Worm (Caenorhabditis elegans) whole organism, L4 larva: ENCODE measurements around the gene K06A4.10.
A peak's percentile ranks its signal among the peaks of the same experiment; 100 is the strongest.

ENCODE experiments used
- F10B5.3 ChIP-seq: sonication (generic microtip); optimal IDR thresholded peaks from 2 replicates; lab custom pipeline; 2016; ENCODE audit warnings: mild to moderate bottlenecking, missing genetic modification characterization, missing compliant biosample characterization
- F49E8.2 ChIP-seq: sonication (generic microtip); optimal IDR thresholded peaks from 2 replicates; lab custom pipeline; 2016; ENCODE audit warnings: missing compliant biosample characterization, mild to moderate bottlenecking, missing genetic modification characterization, borderline replicate concordance
- Y5F2A.4 ChIP-seq: fragments of 200-800 bp; sonication (Bioruptor generic); optimal IDR thresholded peaks from 2 replicates; lab custom pipeline; 2018; ENCODE audit warnings: mild to moderate bottlenecking, missing genetic modification characterization, missing compliant biosample characterization
- ZK337.2 ChIP-seq: fragments of 200-800 bp; sonication (Bioruptor generic); IDR thresholded peaks from 2 replicates; pipeline ENCODE4 v1.3.6; 2022; ENCODE audit warnings: missing genetic modification reagents, missing genetic modification characterization, missing compliant biosample characterization
- ZK546.5 ChIP-seq, 2 experiments: sonication (generic microtip); optimal IDR thresholded peaks; 2 replicates each; lab custom pipeline; 2017; ENCODE audit warnings: missing biosample characterization in 2 of 2, missing genetic modification characterization in 2 of 2
- aha-1 ChIP-seq: fragments of 150-350 bp; peaks from one replicate; lab custom pipeline; 2014; ENCODE audit warnings: missing biosample characterization, missing genetic modification characterization
- ama-1 ChIP-seq: fragments of 150-350 bp; optimal IDR thresholded peaks from 2 replicates; lab custom pipeline; 2014; ENCODE audit warnings: inconsistent platforms, mixed read lengths
- arid-1 ChIP-seq: fragments of 200-800 bp; sonication (Bioruptor generic); conservative IDR thresholded peaks from 2 replicates; pipeline ENCODE4 v1.3.6; 2022; ENCODE audit warnings: missing genetic modification reagents, missing genetic modification characterization, missing compliant biosample characterization
- ctbp-1 ChIP-seq: fragments of 200-800 bp; sonication (Bioruptor generic); IDR thresholded peaks from 2 replicates; pipeline ENCODE4 v1.3.6; 2022; ENCODE audit warnings: missing genetic modification reagents, missing genetic modification characterization, missing compliant biosample characterization
- daf-12 ChIP-seq: fragments of 150-350 bp; optimal IDR thresholded peaks from 2 replicates; lab custom pipeline; 2014; ENCODE audit warnings: missing biosample characterization, missing genetic modification reagents, missing genetic modification characterization
- daf-19 ChIP-seq: fragments of 200-800 bp; sonication (Bioruptor generic); conservative IDR thresholded peaks from 2 replicates; pipeline ENCODE4 v1.3.6; 2022; ENCODE audit warnings: missing genetic modification characterization, missing compliant biosample characterization
- dmd-6 ChIP-seq: fragments of 200-800 bp; sonication (Bioruptor generic); IDR thresholded peaks from 2 replicates; pipeline ENCODE4 v1.3.6; 2022; ENCODE audit warnings: missing genetic modification reagents, missing genetic modification characterization, missing compliant biosample characterization
- dmd-9 ChIP-seq: fragments of 200-800 bp; sonication (Bioruptor generic); IDR thresholded peaks from 2 replicates; pipeline ENCODE4 v1.3.6; 2022; ENCODE audit warnings: missing genetic modification reagents, missing genetic modification characterization, missing compliant biosample characterization
- dpl-1 ChIP-seq: fragments of 150-350 bp; optimal IDR thresholded peaks from 2 replicates; lab custom pipeline; 2014; ENCODE audit warnings: missing biosample characterization, missing genetic modification reagents, missing genetic modification characterization
- dve-1 ChIP-seq: sonication (generic microtip); optimal IDR thresholded peaks from 2 replicates; lab custom pipeline; 2017; ENCODE audit warnings: antibody characterized with exemption, mild to moderate bottlenecking, missing genetic modification characterization, missing compliant biosample characterization; ENCODE audit not compliant: insufficient read depth
- hif-1 ChIP-seq, 2 experiments: sonication (generic microtip); optimal IDR thresholded peaks; 2 replicates each; lab custom pipeline; 2016 to 2017; ENCODE audit warnings: missing compliant biosample characterization in 2 of 2, missing genetic modification characterization in 2 of 2, missing genetic modification reagents in 2 of 2, missing genotype in 2 of 2, mild to moderate bottlenecking in 1 of 2
- hlh-11 ChIP-seq: fragments of 200-800 bp; sonication (Bioruptor generic); optimal IDR thresholded peaks from 2 replicates; lab custom pipeline; 2018; ENCODE audit warnings: mild to moderate bottlenecking, missing genetic modification characterization, missing compliant biosample characterization
- jun-1 ChIP-seq: fragments of 150-350 bp; optimal IDR thresholded peaks from 2 replicates; lab custom pipeline; 2014; ENCODE audit warnings: missing biosample characterization, missing genetic modification reagents, missing genetic modification characterization
- madf-9 ChIP-seq: fragments of 200-800 bp; sonication (Bioruptor generic); conservative IDR thresholded peaks from 2 replicates; pipeline ENCODE4 v1.3.6; 2022; ENCODE audit warnings: missing genetic modification reagents, missing genetic modification characterization, missing compliant biosample characterization
- mes-2 ChIP-seq: sonication (generic microtip); optimal IDR thresholded peaks from 2 replicates; lab custom pipeline; 2016; ENCODE audit warnings: missing genotype, mild to moderate bottlenecking, missing genetic modification characterization, missing compliant biosample characterization; ENCODE audit not compliant: poor library complexity, severe bottlenecking
- nhr-11 ChIP-seq: fragments of 150-350 bp; optimal IDR thresholded peaks from 2 replicates; lab custom pipeline; 2014; ENCODE audit warnings: missing biosample characterization, missing genetic modification characterization
- nhr-237 ChIP-seq: sonication (generic microtip); optimal IDR thresholded peaks from 2 replicates; lab custom pipeline; 2017; ENCODE audit warnings: missing biosample characterization, missing genetic modification characterization
- nhr-48 ChIP-seq: sonication (generic microtip); optimal IDR thresholded peaks from 2 replicates; lab custom pipeline; 2016; ENCODE audit warnings: mild to moderate bottlenecking, missing genetic modification characterization, missing compliant biosample characterization
- nhr-6 ChIP-seq: fragments of 150-350 bp; optimal IDR thresholded peaks from 2 replicates; lab custom pipeline; 2014; ENCODE audit warnings: missing biosample characterization, missing genetic modification characterization
- pha-4 ChIP-seq, 2 experiments: fragments of 150-350 bp in 1 of 2; fragments of 200-800 bp in 1 of 2; sonication (Bioruptor generic) in 1 of 2; IDR thresholded peaks in 1 of 2; optimal IDR thresholded peaks in 1 of 2; 2 replicates each; pipeline versions ENCODE4 v1.3.6 to Lab custom; 2014 to 2022; ENCODE audit warnings: missing genetic modification characterization in 2 of 2, missing genetic modification reagents in 2 of 2, missing biosample characterization in 1 of 2, missing compliant biosample characterization in 1 of 2
- sdz-12 ChIP-seq: fragments of 200-800 bp; sonication (Bioruptor generic); optimal IDR thresholded peaks from 2 replicates; lab custom pipeline; 2018; ENCODE audit warnings: mild to moderate bottlenecking, missing genetic modification characterization, missing compliant biosample characterization
- snpc-1.2 ChIP-seq: fragments of 200-800 bp; sonication (Bioruptor generic); IDR thresholded peaks from 2 replicates; pipeline ENCODE4 v1.3.6; 2022; ENCODE audit warnings: missing genetic modification reagents, missing genetic modification characterization, missing compliant biosample characterization
- spr-1 ChIP-seq: sonication (generic microtip); optimal IDR thresholded peaks from 2 replicates; lab custom pipeline; 2016; ENCODE audit warnings: mild to moderate bottlenecking, missing genetic modification characterization, missing compliant biosample characterization
- tag-97 ChIP-seq: fragments of 200-800 bp; sonication (Bioruptor generic); IDR thresholded peaks from 2 replicates; pipeline ENCODE4 v1.3.6; 2022; ENCODE audit warnings: missing genetic modification characterization, missing compliant biosample characterization
- tra-1 ChIP-seq: fragments of 200-800 bp; sonication (Bioruptor generic); IDR thresholded peaks from 2 replicates; pipeline ENCODE4 v1.3.6; 2022; ENCODE audit warnings: missing genetic modification reagents, missing genetic modification characterization, missing compliant biosample characterization
- unc-130 ChIP-seq: sonication (generic microtip); optimal IDR thresholded peaks from 2 replicates; lab custom pipeline; 2016; ENCODE audit warnings: missing genetic modification reagents, missing genetic modification characterization, missing compliant biosample characterization
- zip-2 ChIP-seq: fragments of 150-350 bp; optimal IDR thresholded peaks from 2 replicates; lab custom pipeline; 2014; ENCODE audit warnings: missing biosample characterization, missing genetic modification characterization

The K06A4.10 gene

ce11 chrV:9536505-9536904 is 46.9 kb upstream of the K06A4.10 start, which contains the start of gene C50F4.4:
TSS of gene C50F4.4 (plus strand) at chrV:9536771.
- no peak for TF ChIP-seq jun-1
- TF ChIP-seq hif-1 (tag; optimal IDR thresholded peaks at IDR 0.05; lab: Kevin White, UChicago) = peak in 1 of 2 experiments; percentile 52
- TF ChIP-seq tag-97 = no peak
- TF ChIP-seq dmd-9 (GFP tag; lab: Robert Waterston, UW) = peak; percentile 53; the same call in 1 of the 2 replicates
- TF ChIP-seq dpl-1 (GFP tag; lab: Kevin White, UChicago) = peak; percentile 55
- TF ChIP-seq daf-19 (GFP tag; lab: Robert Waterston, UW) = no peak
- no peak for TF ChIP-seq ctbp-1 (GFP tag; lab: Robert Waterston, UW)
- peak; percentile 97 for TF ChIP-seq mes-2 (tag; lab: Kevin White, UChicago)
- TF ChIP-seq F49E8.2 (tag; lab: Kevin White, UChicago) = peak; percentile 14
- peak; percentile 84 for TF ChIP-seq unc-130 (GFP tag; lab: Kevin White, UChicago)
- TF ChIP-seq ZK337.2 (GFP tag; lab: Robert Waterston, UW) = 0 out of 2 replicates have a peak, but pooled peaks have one; percentile 59
- no peak for TF ChIP-seq nhr-48 (tag; lab: Kevin White, UChicago)

- TF ChIP-seq madf-9 (GFP tag; lab: Robert Waterston, UW) = no peak
- TF ChIP-seq nhr-237 (tag; lab: Kevin White, UChicago) = no peak
- TF ChIP-seq pha-4 (GFP tag; IDR thresholded peaks at IDR 0.05; lab: Robert Waterston, UW) = no peak
- TF ChIP-seq pha-4 (tag; optimal IDR thresholded peaks at IDR 0.05; lab: Kevin White, UChicago) = no peak
- TF ChIP-seq dve-1 (tag; lab: Kevin White, UChicago) = no peak
- no peak for TF ChIP-seq dmd-6
- no peak for TF ChIP-seq hif-1 (tag; optimal IDR thresholded peaks at IDR 0.05; lab: Kevin White, UChicago)
- TF ChIP-seq daf-19 (GFP tag; lab: Robert Waterston, UW) = no peak
- no peak for TF ChIP-seq F10B5.3
- no peak for TF ChIP-seq nhr-6 (tag; lab: Kevin White, UChicago)
- TF ChIP-seq hlh-11 (tag; lab: Kevin White, UChicago) = no peak
- no peak for TF ChIP-seq nhr-11 (tag; lab: Kevin White, UChicago)
These were observed 45.0 kb upstream of the K06A4.10 start, which contains the start of gene tag-329 for ce11 chrV:9534621-9535020. TSS of gene tag-329 (plus strand) at chrV:9534921.

ce11 chrV:9531477-9531876 is 41.9 kb upstream of the K06A4.10 start, which contains the start of the genes C50F4.10 and pfk-1.2:
TSS of gene C50F4.10 (minus strand) at chrV:9531577.
TSS of gene pfk-1.2 (plus strand) at chrV:9531801.
- TF ChIP-seq pha-4 (GFP tag; IDR thresholded peaks at IDR 0.05; lab: Robert Waterston, UW) (no peak), pha-4 (tag; optimal IDR thresholded peaks at IDR 0.05; lab: Kevin White, UChicago) (no peak), zip-2 (no peak), dmd-6 (no peak), ZK546.5 (tag; optimal IDR thresholded peaks at IDR 0.05; lab: Kevin White, UChicago) (no peak), ZK337.2 (GFP tag; lab: Robert Waterston, UW) (no peak), F49E8.2 (tag; lab: Kevin White, UChicago) (no peak), spr-1 (tag; lab: Kevin White, UChicago) (no peak), ctbp-1 (GFP tag; lab: Robert Waterston, UW) (no peak), Y5F2A.4 (GFP tag; lab: Kevin White, UChicago) (no peak), tra-1 (no peak), snpc-1.2 (GFP tag; lab: Robert Waterston, UW) (no peak), daf-12 (tag; lab: Kevin White, UChicago) (no peak), ama-1 (no peak), arid-1 (GFP tag; lab: Robert Waterston, UW) (no peak)

DNA sequence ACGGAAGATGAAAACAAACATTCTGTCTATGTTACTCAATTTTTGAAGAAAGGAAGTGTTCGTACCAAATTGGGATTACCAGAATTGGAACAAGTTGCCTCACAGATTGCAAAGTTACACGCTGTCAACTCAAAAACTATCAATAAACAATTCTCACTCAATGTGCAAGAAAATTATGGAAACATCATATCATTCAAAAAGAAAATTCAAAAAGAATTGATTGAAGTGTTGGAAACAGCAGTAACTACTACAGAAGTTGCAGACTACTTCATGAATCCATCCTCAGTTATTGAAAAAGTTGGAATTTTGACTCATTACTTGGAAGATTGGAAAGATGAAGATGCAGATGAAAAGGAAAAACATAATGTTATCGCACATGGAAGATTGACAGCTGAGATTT is 38.4 kb upstream of the K06A4.10 start:
- TF ChIP-seq sdz-12 (no peak), aha-1 (tag; lab: Kevin White, UChicago) (peak; percentile 96)
- TF ChIP-seq, all 104 proteins: peak for 1
